Worm (Caenorhabditis elegans) whole organism, L1 larva: Measurements from ENCODE around the gene cest-9.2.

ENCODE experiments used
- C16A3.4 ChIP-seq: fragments of 150-350 bp; optimal IDR thresholded peaks from 2 replicates; lab custom pipeline; 2014; ENCODE audit warnings: missing biosample characterization, missing genetic modification characterization
- Y116A8C.19 ChIP-seq: sonication (generic microtip); optimal IDR thresholded peaks from 2 replicates; lab custom pipeline; 2016; ENCODE audit warnings: missing compliant biosample characterization, missing genetic modification characterization, borderline replicate concordance
- aha-1 ChIP-seq: fragments of 150-350 bp; optimal IDR thresholded peaks from 2 replicates; lab custom pipeline; 2014; ENCODE audit warnings: missing biosample characterization, missing genetic modification characterization
- alr-1 ChIP-seq: fragments of 200-800 bp; sonication (Bioruptor generic); optimal IDR thresholded peaks from 2 replicates; lab custom pipeline; 2018; ENCODE audit warnings: borderline replicate concordance, mild to moderate bottlenecking, missing genetic modification characterization, missing compliant biosample characterization
- ama-1 ChIP-seq: fragments of 150-350 bp; optimal IDR thresholded peaks from 2 replicates; lab custom pipeline; 2014
- blmp-1 ChIP-seq: fragments of 150-350 bp; optimal IDR thresholded peaks from 2 replicates; lab custom pipeline; 2014; ENCODE audit warnings: missing biosample characterization, missing genetic modification characterization
- ceh-63 ChIP-seq: fragments of 200-800 bp; sonication (Bioruptor generic); optimal IDR thresholded peaks from 2 replicates; lab custom pipeline; 2018; ENCODE audit warnings: mild to moderate bottlenecking, missing genetic modification characterization, missing compliant biosample characterization
- ceh-8 ChIP-seq: fragments of 200-800 bp; sonication (Bioruptor generic); optimal IDR thresholded peaks from 2 replicates; lab custom pipeline; 2018; ENCODE audit warnings: mild to moderate bottlenecking, missing genetic modification characterization, moderate library complexity, missing compliant biosample characterization
- ceh-82 ChIP-seq, 3 experiments: fragments of 150-350 bp in 1 of 3; sonication (generic microtip) in 2 of 3; optimal IDR thresholded peaks; 2 replicates each; lab custom pipeline; 2014 to 2017; ENCODE audit warnings: missing biosample characterization in 3 of 3, missing genetic modification characterization in 3 of 3
- ceh-90 ChIP-seq: sonication (generic microtip); optimal IDR thresholded peaks from 2 replicates; lab custom pipeline; 2016; ENCODE audit warnings: missing genetic modification characterization, missing compliant biosample characterization
- ces-1 ChIP-seq: fragments of 150-350 bp; optimal IDR thresholded peaks from 2 replicates; lab custom pipeline; 2014; ENCODE audit warnings: missing biosample characterization, missing genetic modification reagents, missing genetic modification characterization
- dpl-1 ChIP-seq, 3 experiments: fragments of 150-350 bp in 2 of 3; sonication (generic microtip) in 1 of 3; optimal IDR thresholded peaks; 2 replicates each; lab custom pipeline; 2014 to 2017; ENCODE audit warnings: missing biosample characterization in 3 of 3, missing genetic modification characterization in 3 of 3, missing genetic modification reagents in 3 of 3
- dsc-1 ChIP-seq: sonication (generic microtip); optimal IDR thresholded peaks from 2 replicates; lab custom pipeline; 2016; ENCODE audit warnings: mild to moderate bottlenecking, missing genetic modification characterization, missing compliant biosample characterization
- efl-1 ChIP-seq, 4 experiments: fragments of 150-350 bp; optimal IDR thresholded peaks in 3 of 4; peaks in 1 of 4; 1 replicate in 1 of 4; 2 replicates in 3 of 4; lab custom pipeline; 2014; ENCODE audit warnings: missing biosample characterization in 2 of 4, missing genetic modification characterization in 2 of 4, missing genetic modification reagents in 2 of 4
- elt-3 ChIP-seq, 6 experiments: fragments of 150-350 bp in 1 of 6; sonication (generic microtip); optimal IDR thresholded peaks; 2 replicates each; lab custom pipeline; 2017 to 2018; ENCODE audit warnings: missing biosample characterization in 6 of 6, missing genetic modification characterization in 6 of 6, inconsistent platforms in 1 of 6
- fkh-10 ChIP-seq: sonication (generic microtip); optimal IDR thresholded peaks from 2 replicates; lab custom pipeline; 2017; ENCODE audit warnings: missing biosample characterization, missing genetic modification reagents, missing genetic modification characterization
- fkh-4 ChIP-seq: sonication (generic microtip); optimal IDR thresholded peaks from 2 replicates; lab custom pipeline; 2016; ENCODE audit warnings: missing compliant biosample characterization, missing genetic modification characterization, borderline replicate concordance
- fos-1 ChIP-seq: fragments of 150-350 bp; optimal IDR thresholded peaks from 2 replicates; lab custom pipeline; 2014; ENCODE audit warnings: missing biosample characterization, missing genetic modification characterization
- grh-1 ChIP-seq: fragments of 200-800 bp; sonication (Bioruptor generic); IDR thresholded peaks from 2 replicates; pipeline ENCODE4 v1.3.6; 2022; ENCODE audit warnings: missing genetic modification reagents, missing genetic modification characterization, missing compliant biosample characterization
- hlh-17 ChIP-seq: fragments of 200-800 bp; sonication (Bioruptor generic); optimal IDR thresholded peaks from 2 replicates; lab custom pipeline; 2018; ENCODE audit warnings: missing genetic modification characterization, mild to moderate bottlenecking, missing compliant biosample characterization, moderate library complexity, borderline replicate concordance
- hlh-4 ChIP-seq: sonication (generic microtip); optimal IDR thresholded peaks from 2 replicates; lab custom pipeline; 2016; ENCODE audit warnings: mild to moderate bottlenecking, missing genetic modification characterization, missing compliant biosample characterization
- hpl-2 ChIP-seq: fragments of 150-350 bp; optimal IDR thresholded peaks from 2 replicates; lab custom pipeline; 2014; ENCODE audit warnings: missing biosample characterization, missing genetic modification reagents, missing genetic modification characterization
- isw-1 ChIP-seq: fragments of 200-800 bp; sonication (Bioruptor generic); IDR thresholded peaks from 2 replicates; pipeline ENCODE4 v1.3.6; 2022; ENCODE audit warnings: missing genetic modification characterization, missing compliant biosample characterization
- lin-13 ChIP-seq: fragments of 150-350 bp; optimal IDR thresholded peaks from 2 replicates; lab custom pipeline; 2014; ENCODE audit warnings: missing biosample characterization, missing genetic modification reagents, missing genetic modification characterization
- lin-14 ChIP-seq: fragments of 200-800 bp; sonication (Bioruptor generic); optimal IDR thresholded peaks from 2 replicates; lab custom pipeline; 2018; ENCODE audit warnings: mild to moderate bottlenecking, missing genetic modification characterization, moderate library complexity, missing compliant biosample characterization
- lin-15B ChIP-seq: fragments of 150-350 bp; sonication (generic microtip); optimal IDR thresholded peaks from 3 replicates; lab custom pipeline; 2014; ENCODE audit warnings: missing biosample characterization, missing genetic modification characterization
- lin-35 ChIP-seq, 2 experiments: fragments of 150-350 bp; optimal IDR thresholded peaks; 2 replicates each; lab custom pipeline; 2014; ENCODE audit warnings: missing biosample characterization in 2 of 2, missing genetic modification characterization in 2 of 2, missing genetic modification reagents in 2 of 2
- mef-2 ChIP-seq: fragments of 150-350 bp; optimal IDR thresholded peaks from 2 replicates; lab custom pipeline; 2014; ENCODE audit warnings: missing biosample characterization, missing genetic modification characterization
- mep-1 ChIP-seq: fragments of 150-350 bp; optimal IDR thresholded peaks from 2 replicates; lab custom pipeline; 2014; ENCODE audit warnings: missing biosample characterization, missing genetic modification characterization
- nhr-11 ChIP-seq: fragments of 150-350 bp; optimal IDR thresholded peaks from 2 replicates; lab custom pipeline; 2014; ENCODE audit warnings: missing biosample characterization, missing genetic modification characterization
- nhr-237 ChIP-seq: fragments of 150-350 bp; optimal IDR thresholded peaks from 2 replicates; lab custom pipeline; 2014; ENCODE audit warnings: missing biosample characterization, missing genetic modification characterization
- nhr-28 ChIP-seq: fragments of 150-350 bp; optimal IDR thresholded peaks from 2 replicates; lab custom pipeline; 2014; ENCODE audit warnings: missing biosample characterization, missing genetic modification characterization
- nhr-71 ChIP-seq: sonication (generic microtip); optimal IDR thresholded peaks from 2 replicates; lab custom pipeline; 2016; ENCODE audit warnings: mild to moderate bottlenecking, missing genetic modification characterization, moderate library complexity, missing compliant biosample characterization
- nhr-77 ChIP-seq: fragments of 150-350 bp; optimal IDR thresholded peaks from 2 replicates; lab custom pipeline; 2014; ENCODE audit warnings: missing biosample characterization, missing genetic modification characterization
- nhr-84 ChIP-seq: sonication (generic microtip); optimal IDR thresholded peaks from 2 replicates; lab custom pipeline; 2017; ENCODE audit warnings: missing biosample characterization, missing genetic modification characterization
- nhr-85 ChIP-seq: sonication (generic microtip); peaks from one replicate; lab custom pipeline; 2016; ENCODE audit warnings: missing genetic modification characterization, inconsistent platforms, missing compliant biosample characterization
- nhr-90 ChIP-seq: sonication (generic microtip); optimal IDR thresholded peaks from 2 replicates; lab custom pipeline; 2016; ENCODE audit warnings: mild to moderate bottlenecking, missing genetic modification characterization, missing compliant biosample characterization; ENCODE audit not compliant: poor library complexity
- pag-3 ChIP-seq: sonication (generic microtip); optimal IDR thresholded peaks from 2 replicates; lab custom pipeline; 2017; ENCODE audit warnings: missing genetic modification characterization, mild to moderate bottlenecking, missing compliant biosample characterization, antibody characterized with exemption, borderline replicate concordance; ENCODE audit not compliant: insufficient read depth
- pqm-1 ChIP-seq: sonication (generic microtip); optimal IDR thresholded peaks from 3 replicates; lab custom pipeline; 2017; ENCODE audit warnings: missing biosample characterization, missing genetic modification characterization
- snu-23 ChIP-seq: sonication (generic microtip); optimal IDR thresholded peaks from 2 replicates; lab custom pipeline; 2016; ENCODE audit warnings: missing genetic modification characterization, missing compliant biosample characterization
- sox-4 ChIP-seq: sonication (generic microtip); optimal IDR thresholded peaks from 2 replicates; lab custom pipeline; 2016; ENCODE audit warnings: missing genetic modification characterization, missing compliant biosample characterization
- tlp-1 ChIP-seq: fragments of 150-350 bp; optimal IDR thresholded peaks from 2 replicates; lab custom pipeline; 2014; ENCODE audit warnings: missing biosample characterization, missing genetic modification characterization
- unc-130 ChIP-seq: fragments of 150-350 bp; optimal IDR thresholded peaks from 2 replicates; lab custom pipeline; 2017; ENCODE audit warnings: missing biosample characterization, missing genetic modification characterization, inconsistent platforms
- unc-30 ChIP-seq: sonication (generic microtip); optimal IDR thresholded peaks from 2 replicates; lab custom pipeline; 2017; ENCODE audit warnings: missing biosample characterization, missing genetic modification characterization
- unc-86 ChIP-seq: sonication (generic microtip); optimal IDR thresholded peaks from 2 replicates; lab custom pipeline; 2016; ENCODE audit warnings: missing genetic modification characterization, missing compliant biosample characterization
- vab-15 ChIP-seq: sonication (generic microtip); optimal IDR thresholded peaks from 2 replicates; lab custom pipeline; 2017; ENCODE audit warnings: missing genotype, mild to moderate bottlenecking, missing genetic modification characterization, missing compliant biosample characterization
- xbp-1 ChIP-seq: sonication (generic microtip); optimal IDR thresholded peaks from 2 replicates; lab custom pipeline; 2016; ENCODE audit warnings: missing genetic modification characterization, missing compliant biosample characterization
- zag-1 ChIP-seq: fragments of 150-350 bp; optimal IDR thresholded peaks from 2 replicates; lab custom pipeline; 2014; ENCODE audit warnings: missing biosample characterization, missing genetic modification characterization
- ztf-11 ChIP-seq, 2 experiments: sonication (generic microtip); optimal IDR thresholded peaks; 2 replicates each; lab custom pipeline; 2016 to 2017; ENCODE audit warnings: missing genetic modification characterization in 2 of 2, missing biosample characterization in 1 of 2, missing compliant biosample characterization in 1 of 2

Gene cest-9.2

DNA sequence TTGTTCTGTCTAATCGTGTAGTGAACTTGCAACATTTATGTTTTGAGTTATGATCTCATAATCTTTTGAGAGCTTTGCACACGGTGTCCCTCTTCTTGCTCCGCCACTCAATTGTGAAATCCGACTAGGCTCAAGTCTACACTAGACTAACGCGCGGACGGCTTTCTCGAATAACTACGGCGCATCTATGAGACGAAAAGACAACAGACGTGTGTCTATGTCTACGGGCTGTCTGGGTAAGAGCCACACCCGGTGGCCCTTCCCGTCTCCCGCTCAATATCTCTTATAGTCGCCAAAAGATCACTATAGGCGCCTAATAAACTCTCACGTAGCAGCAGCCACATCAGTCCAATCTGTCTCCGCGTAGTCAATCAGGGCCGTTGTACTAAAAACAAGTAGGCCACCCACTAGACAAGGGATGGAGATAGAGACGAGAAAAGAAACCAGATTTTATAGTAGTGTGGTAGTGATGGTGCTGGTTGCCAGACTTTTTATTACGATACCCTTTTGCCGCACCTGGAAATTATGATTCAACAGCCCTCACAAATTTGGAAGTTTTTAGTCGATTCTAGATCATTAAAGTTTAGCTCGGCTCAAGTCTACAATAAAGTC is 46.1 kb upstream of the cest-9.2 start (continued):
- TF ChIP-seq pqm-1 (tag; lab: Kevin White, UChicago) (no peak), fkh-4 (tag; lab: Kevin White, UChicago) (no peak), dsc-1 (tag; lab: Kevin White, UChicago) (peak; percentile 45), lin-14 (GFP tag; lab: Kevin White, UChicago) (peak; percentile 25), lin-35 (GFP tag; optimal IDR thresholded peaks at IDR 0.05; lab: Kevin White, UChicago) (no peak), C16A3.4 (tag; lab: Kevin White, UChicago) (no peak), tlp-1 (tag; lab: Kevin White, UChicago) (no peak), alr-1 (tag; lab: Kevin White, UChicago) (no peak)

DNA sequence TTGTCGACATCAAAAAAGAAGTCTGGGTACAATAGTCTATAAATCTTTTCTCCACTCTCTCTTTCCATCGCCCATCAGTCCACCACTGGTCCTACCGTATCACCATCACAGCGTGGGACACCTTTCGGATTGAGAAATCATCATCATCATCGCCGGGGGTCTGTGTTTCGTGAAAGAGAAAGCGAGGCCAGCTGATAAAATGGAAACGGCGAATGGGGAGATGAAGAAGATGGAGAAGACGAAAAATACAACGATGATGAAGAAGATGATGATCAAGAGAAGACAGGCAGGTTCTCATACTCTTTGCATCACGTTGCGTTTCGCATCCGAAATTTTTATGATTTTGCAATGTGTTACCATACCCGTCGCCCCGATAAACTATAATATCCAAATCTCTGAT is 45.5 kb upstream of the cest-9.2 start:
- TF ChIP-seq sox-4 (tag; lab: Kevin White, UChicago) = no peak
- TF ChIP-seq isw-1 (GFP tag; lab: Robert Waterston, UW) = no peak
- TF ChIP-seq vab-15 = no peak
- no peak for TF ChIP-seq ces-1
- TF ChIP-seq aha-1 = no peak
- TF ChIP-seq dpl-1 (GFP tag; optimal IDR thresholded peaks at IDR 0.05; lab: Kevin White, UChicago) = peak in 1 of 3 experiments; percentile 3
- no peak for TF ChIP-seq alr-1 (tag; lab: Kevin White, UChicago)
- no peak for TF ChIP-seq ama-1
- no peak for TF ChIP-seq hpl-2 (GFP tag; lab: Kevin White, UChicago)
- peak; percentile 99 for TF ChIP-seq blmp-1
- peak; percentile 52 for TF ChIP-seq snu-23 (GFP tag; lab: Kevin White, UChicago)
- no peak for TF ChIP-seq pag-3 (tag; lab: Kevin White, UChicago)
- no peak for TF ChIP-seq unc-130 (tag; lab: Kevin White, UChicago)
- TF ChIP-seq lin-13 = peak; percentile 13
- TF ChIP-seq grh-1 (GFP tag; lab: Robert Waterston, UW) = no peak
- TF ChIP-seq C16A3.4 (tag; lab: Kevin White, UChicago) = no peak
- TF ChIP-seq hlh-4 (tag; lab: Kevin White, UChicago) = no peak
- no peak for TF ChIP-seq ceh-90 (tag; lab: Kevin White, UChicago)
- TF ChIP-seq tlp-1 (tag; lab: Kevin White, UChicago) = no peak
- no peak for TF ChIP-seq nhr-84 (tag; lab: Kevin White, UChicago)
- no peak for TF ChIP-seq mef-2 (tag; lab: Kevin White, UChicago)
- TF ChIP-seq fos-1 (tag; lab: Kevin White, UChicago) = no peak
- TF ChIP-seq xbp-1 (tag; lab: Kevin White, UChicago) = no peak
- TF ChIP-seq nhr-77 (tag; lab: Kevin White, UChicago) = no peak
- no peak for TF ChIP-seq pqm-1 (tag; lab: Kevin White, UChicago)
- TF ChIP-seq nhr-28 (tag; lab: Kevin White, UChicago) = no peak
- TF ChIP-seq elt-3 (tag; optimal IDR thresholded peaks at IDR 0.05; lab: Kevin White, UChicago) = peak in 1 of 6 experiments; percentile 15
- TF ChIP-seq dsc-1 (tag; lab: Kevin White, UChicago) = no peak
- no peak for TF ChIP-seq nhr-11 (tag; lab: Kevin White, UChicago)
- no peak for TF ChIP-seq ceh-82 (tag; optimal IDR thresholded peaks at IDR 0.05; lab: Kevin White, UChicago)
- peak; percentile 50 for TF ChIP-seq nhr-90
- TF ChIP-seq mep-1 (tag; lab: Kevin White, UChicago) = peak; percentile 74
- TF ChIP-seq unc-30 = no peak
- no peak for TF ChIP-seq fkh-10 (GFP tag; lab: Kevin White, UChicago)
- no peak for TF ChIP-seq ztf-11 (tag; optimal IDR thresholded peaks at IDR 0.05; lab: Kevin White, UChicago)
- TF ChIP-seq zag-1 = no peak
- no peak for TF ChIP-seq ceh-63 (GFP tag; lab: Kevin White, UChicago)
- no peak for TF ChIP-seq ceh-8
- peak; percentile 83 for TF ChIP-seq nhr-85
- TF ChIP-seq unc-86 = no peak
- no peak for TF ChIP-seq efl-1 (optimal IDR thresholded peaks at IDR 0.05; lab: Kevin White, UChicago)
- TF ChIP-seq efl-1 (GFP tag; optimal IDR thresholded peaks at IDR 0.05 in 1 of 2; lab: Kevin White, UChicago) = no peak
- TF ChIP-seq Y116A8C.19 (tag; lab: Kevin White, UChicago) = no peak
- peak; percentile 61 for TF ChIP-seq nhr-71
- no peak for TF ChIP-seq hlh-17 (GFP tag; lab: Kevin White, UChicago)
- no peak for TF ChIP-seq nhr-237 (tag; lab: Kevin White, UChicago)
- TF ChIP-seq lin-15B (tag; lab: Kevin White, UChicago) = no peak
